Worm (Caenorhabditis elegans): ENCODE measurements around the gene T13C5.10.

T13C5.10 gene

ce11 chrX:6150449-6150848 is 37.5 kb upstream of the T13C5.10 start, which contains the start of gene tag-275:
TSS of gene tag-275 (minus strand) at chrX:6150549.
- TF ChIP-seq let-526 (GFP tag; IDR thresholded peaks at IDR 0.05) = no peak
- TF ChIP-seq aptf-2 (GFP tag; conservative IDR thresholded peaks at IDR 0.05) = no peak
- no peak for TF ChIP-seq ceh-100 (GFP tag; IDR thresholded peaks at IDR 0.05)
- TF ChIP-seq nhr-179 (tag; optimal IDR thresholded peaks at IDR 0.05) = no peak
- no peak for TF ChIP-seq lin-54 (GFP tag; optimal IDR thresholded peaks at IDR 0.05)
- TF ChIP-seq F37B4.10 (GFP tag; IDR thresholded peaks at IDR 0.05) = no peak
- no peak for TF ChIP-seq nhr-120 (GFP tag; IDR thresholded peaks at IDR 0.05)
- no peak for TF ChIP-seq madf-3 (GFP tag; IDR thresholded peaks at IDR 0.05)
- TF ChIP-seq rpc-1 (optimal IDR thresholded peaks at IDR 0.05) = no peak
- TF ChIP-seq rpc-1 (tag; optimal IDR thresholded peaks at IDR 0.05) = no peak
- no peak for TF ChIP-seq ztf-18 (tag; optimal IDR thresholded peaks at IDR 0.05)
- no peak for TF ChIP-seq gei-17 (GFP tag; optimal IDR thresholded peaks at IDR 0.05)
- no peak for TF ChIP-seq madf-6 (GFP tag; IDR thresholded peaks at IDR 0.05)
- TF ChIP-seq zfh-2 (GFP tag; conservative IDR thresholded peaks at IDR 0.05) = no peak
- no peak for TF ChIP-seq dpl-1 (GFP tag; optimal IDR thresholded peaks at IDR 0.05)
- no peak for TF ChIP-seq lin-40 (tag; optimal IDR thresholded peaks at IDR 0.05)
- TF ChIP-seq hrde-1 (tag; optimal IDR thresholded peaks at IDR 0.05; ENCODE audit: borderline replicate concordance) = no peak
- TF ChIP-seq rcor-1 (GFP tag; IDR thresholded peaks at IDR 0.05) = no peak
- TF ChIP-seq lin-35 (GFP tag; optimal IDR thresholded peaks at IDR 0.05) = no peak
- no peak for TF ChIP-seq bed-2 (GFP tag; IDR thresholded peaks at IDR 0.05)
- TF ChIP-seq rec-8 (tag; optimal IDR thresholded peaks at IDR 0.05) = no peak

- no peak for TF ChIP-seq tbp1 (GFP tag; optimal IDR thresholded peaks at IDR 0.05)
- TF ChIP-seq zfh-2 (GFP tag; conservative IDR thresholded peaks at IDR 0.05) = peak; percentile 28
- TF ChIP-seq zim-3 (tag; optimal IDR thresholded peaks at IDR 0.05) = no peak
- TF ChIP-seq ceh-91 (GFP tag; IDR thresholded peaks at IDR 0.05) = no peak
Measured at ce11 chrX:6150949-6151519, 36.9 kb upstream of the T13C5.10 start.

ce11 chrX:6155436-6155835 is 32.5 kb upstream of the T13C5.10 start:
- TF ChIP-seq nhr-90 (tag; optimal IDR thresholded peaks at IDR 0.05) (no peak), bed-2 (GFP tag; IDR thresholded peaks at IDR 0.05) (no peak), atf-7 (tag; optimal IDR thresholded peaks at IDR 0.05) (no peak), unc-130 (GFP tag; optimal IDR thresholded peaks at IDR 0.05) (no peak), madf-3 (GFP tag; IDR thresholded peaks at IDR 0.05) (no peak), nfya-1 (tag; optimal IDR thresholded peaks at IDR 0.05; ENCODE audit: borderline replicate concordance, insufficient read depth) (no peak), lin-26 (GFP tag; IDR thresholded peaks at IDR 0.05) (no peak), mes-4 (tag; optimal IDR thresholded peaks at IDR 0.05) (no peak), cebp-2 (GFP tag; IDR thresholded peaks at IDR 0.05) (no peak), attf-3 (GFP tag; conservative IDR thresholded peaks at IDR 0.05) (no peak), F39B2.1 (GFP tag; IDR thresholded peaks at IDR 0.05) (no peak)

- TF ChIP-seq F37B4.10 (GFP tag; IDR thresholded peaks at IDR 0.05) (no peak), aptf-3 (GFP tag; IDR thresholded peaks at IDR 0.05) (no peak), ceh-27 (GFP tag; optimal IDR thresholded peaks at IDR 0.05) (no peak), lin-26 (GFP tag; IDR thresholded peaks at IDR 0.05) (no peak), pbrm-1 (GFP tag; IDR thresholded peaks at IDR 0.05) (no peak), ceh-100 (GFP tag; IDR thresholded peaks at IDR 0.05) (no peak), aptf-2 (GFP tag; conservative IDR thresholded peaks at IDR 0.05) (no peak), lin-35 (GFP tag; optimal IDR thresholded peaks at IDR 0.05) (no peak), cebp-2 (GFP tag; IDR thresholded peaks at IDR 0.05) (no peak), ztf-18 (tag; optimal IDR thresholded peaks at IDR 0.05) (no peak), efl-1 (GFP tag; optimal IDR thresholded peaks at IDR 0.05) (no peak), ama-1 (optimal IDR thresholded peaks at IDR 0.05) (no peak), ama-1 (GFP tag; optimal IDR thresholded peaks at IDR 0.05) (no peak), F55B11.4 (tag; optimal IDR thresholded peaks at IDR 0.05; ENCODE audit: borderline replicate concordance, insufficient read depth) (no peak), fkh-3 (tag; optimal IDR thresholded peaks at IDR 0.05) (no peak), dpff-1 (tag; optimal IDR thresholded peaks at IDR 0.05) (no peak), cebp-1 (GFP tag; IDR thresholded peaks at IDR 0.05) (no peak), cebp-1 (tag; optimal IDR thresholded peaks at IDR 0.05) (no peak), chd-7 (tag; optimal IDR thresholded peaks at IDR 0.05) (no peak)
Measured at ce11 chrX:6157411-6157916, 30.5 kb upstream of the T13C5.10 start.

Measured in whole organism, young adult.